Worm (Caenorhabditis elegans): ENCODE data around the gene W04E12.3.

The W04E12.3 gene

DNA sequence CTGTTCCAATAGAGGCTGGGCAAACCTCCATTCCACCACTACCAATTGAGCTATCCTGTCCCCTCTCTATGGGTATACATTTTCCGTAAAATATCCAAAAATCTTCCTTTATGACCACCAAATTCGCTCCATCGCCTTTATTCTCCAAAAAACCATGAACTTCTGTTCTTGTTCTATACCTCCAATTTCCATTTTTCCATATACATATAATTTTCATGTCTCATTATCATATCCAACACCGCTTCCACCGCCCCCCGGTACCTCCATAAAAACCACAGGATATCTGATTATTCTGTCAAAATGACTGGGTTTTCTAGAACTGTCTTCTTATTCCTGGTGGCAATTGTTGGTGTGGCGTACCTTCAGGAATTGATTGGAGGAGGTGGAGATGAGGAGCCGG, 25.9 kb upstream of the W04E12.3 start, which contains the start of gene Y43F8C.17:
Gene Y43F8C.17 (plus strand): TSS at position 301 of the 400 bp plus-strand sequence.
- TF ChIP-seq ZK546.5 (tag; optimal IDR thresholded peaks at IDR 0.05) (no peak), skn-1 (tag; optimal IDR thresholded peaks at IDR 0.05) (no peak), eor-1 (tag; optimal IDR thresholded peaks at IDR 0.05) (no peak), nhr-25 (tag; optimal IDR thresholded peaks at IDR 0.05) (no peak), jun-1 (tag; optimal IDR thresholded peaks at IDR 0.05) (no peak), sea-2 (GFP tag; optimal IDR thresholded peaks at IDR 0.05) (no peak), ceh-82 (tag; optimal IDR thresholded peaks at IDR 0.05) (no peak), R02D3.7 (tag; optimal IDR thresholded peaks at IDR 0.05) (no peak), ztf-11 (tag; optimal IDR thresholded peaks at IDR 0.05) (no peak), lin-15B (tag; optimal IDR thresholded peaks at IDR 0.05) (no peak), unc-62 (GFP tag; optimal IDR thresholded peaks at IDR 0.05) (no peak), pqm-1 (tag; optimal IDR thresholded peaks at IDR 0.05) (no peak), elt-3 (tag; optimal IDR thresholded peaks at IDR 0.05) (no peak), nhr-77 (tag; optimal IDR thresholded peaks at IDR 0.05) (no peak), ceh-16 (tag; optimal IDR thresholded peaks at IDR 0.05) (no peak), pha-4 (tag; optimal IDR thresholded peaks at IDR 0.05) (no peak), mml-1 (tag; optimal IDR thresholded peaks at IDR 0.05) (no peak), nhr-28 (tag; optimal IDR thresholded peaks at IDR 0.05) (no peak), tbx-2 (tag; optimal IDR thresholded peaks at IDR 0.05) (no peak)

- TF ChIP-seq eor-1 (tag; optimal IDR thresholded peaks at IDR 0.05) (no peak), ama-1 (optimal IDR thresholded peaks at IDR 0.05) (no peak), lin-15B (tag; optimal IDR thresholded peaks at IDR 0.05) (no peak), sea-2 (GFP tag; optimal IDR thresholded peaks at IDR 0.05) (no peak), snpc-4 (tag; optimal IDR thresholded peaks at IDR 0.05) (no peak), fos-1 (tag; optimal IDR thresholded peaks at IDR 0.05) (no peak), elt-1 (tag; optimal IDR thresholded peaks at IDR 0.05) (no peak), egl-27 (tag; optimal IDR thresholded peaks at IDR 0.05) (no peak), ztf-4 (tag; optimal IDR thresholded peaks at IDR 0.05) (no peak), fkh-2 (tag; optimal IDR thresholded peaks at IDR 0.05) (no peak), nhr-76 (tag; optimal IDR thresholded peaks at IDR 0.05) (no peak), unc-62 (GFP tag; optimal IDR thresholded peaks at IDR 0.05) (no peak), lsy-12 (tag; optimal IDR thresholded peaks at IDR 0.05) (no peak), skn-1 (tag; optimal IDR thresholded peaks at IDR 0.05) (no peak), nhr-43 (tag; optimal IDR thresholded peaks at IDR 0.05; ENCODE audit: poor library complexity, severe bottlenecking) (no peak), hmg-11 (tag; optimal IDR thresholded peaks at IDR 0.05) (no peak)
Observed at ce11 chrV:19717933-19718332, 23.8 kb upstream of the W04E12.3 start.

DNA sequence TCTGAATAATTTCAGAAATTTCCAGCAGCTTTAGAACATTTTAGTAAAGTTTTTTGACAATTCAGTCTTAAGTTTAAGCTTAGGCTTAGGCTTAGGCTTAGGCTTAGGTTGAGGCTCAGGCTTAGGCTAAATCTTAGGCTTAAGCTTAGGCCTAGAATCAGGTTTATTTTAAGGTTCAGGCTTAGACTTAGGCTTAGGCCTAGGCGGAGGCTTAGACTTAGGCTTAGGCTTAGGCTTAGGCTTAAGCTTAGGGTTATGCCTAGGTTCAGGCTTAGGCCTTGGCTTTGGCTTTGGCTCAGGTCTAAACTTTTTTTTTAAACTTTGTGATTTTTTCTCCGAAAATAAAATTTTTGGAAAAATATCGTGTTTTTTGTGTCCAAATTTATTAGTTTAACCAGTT, 23.1 kb upstream of the W04E12.3 start:
- TF ChIP-seq tbx-2 (tag; optimal IDR thresholded peaks at IDR 0.05) (no peak), nhr-12 (tag; optimal IDR thresholded peaks at IDR 0.05) (no peak)

ce11 chrV:19719253-19719652, 22.5 kb upstream of the W04E12.3 start, which contains the start of gene Y116F11A.6:
TSS of gene Y116F11A.6 (plus strand) at chrV:19719553.
- no peak for TF ChIP-seq nhr-237 (tag; optimal IDR thresholded peaks at IDR 0.05)
- no peak for TF ChIP-seq sea-2 (GFP tag; optimal IDR thresholded peaks at IDR 0.05)
- no peak for TF ChIP-seq lin-39 (tag; optimal IDR thresholded peaks at IDR 0.05)
- no peak for TF ChIP-seq pha-4 (tag; optimal IDR thresholded peaks at IDR 0.05)

DNA sequence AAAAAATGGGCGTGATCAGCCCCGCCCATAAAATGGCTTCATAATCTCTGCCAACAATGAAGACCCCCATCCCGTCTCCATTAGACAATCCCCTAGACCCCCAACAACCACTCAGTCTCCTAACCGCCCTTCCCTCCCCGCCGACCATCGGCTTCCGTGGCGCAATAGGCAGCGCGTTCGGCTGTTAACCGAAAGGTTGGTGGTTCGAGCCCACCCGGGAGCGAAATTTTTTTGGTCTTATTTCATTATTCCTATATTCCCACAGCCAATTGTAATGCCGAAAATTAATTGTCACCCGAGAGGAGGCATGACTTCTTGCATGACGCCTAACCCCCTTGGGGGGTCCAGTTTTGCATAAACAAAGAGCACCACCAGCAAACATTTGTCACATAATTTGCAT, 18.9 kb upstream of the W04E12.3 start:
- no peak for TF ChIP-seq daf-12 (tag; optimal IDR thresholded peaks at IDR 0.05)
- TF ChIP-seq nhr-67 (tag; optimal IDR thresholded peaks at IDR 0.05): no peak
- TF ChIP-seq pqm-1 (tag; optimal IDR thresholded peaks at IDR 0.05): no peak
- no peak for TF ChIP-seq elt-3 (tag; optimal IDR thresholded peaks at IDR 0.05)
- TF ChIP-seq unc-39 (tag; optimal IDR thresholded peaks at IDR 0.05): no peak
- no peak for TF ChIP-seq ceh-16 (tag; optimal IDR thresholded peaks at IDR 0.05)
- peak; percentile 53 for TF ChIP-seq lin-39 (tag; optimal IDR thresholded peaks at IDR 0.05)
- no peak for TF ChIP-seq sea-2 (GFP tag; optimal IDR thresholded peaks at IDR 0.05)
- TF ChIP-seq tbx-2 (tag; optimal IDR thresholded peaks at IDR 0.05): no peak
- peak; percentile 17 for TF ChIP-seq elt-2 (tag; optimal IDR thresholded peaks at IDR 0.05)
- TF ChIP-seq nfya-1 (tag; optimal IDR thresholded peaks at IDR 0.05; ENCODE audit: insufficient read depth): peak; percentile 17
- no peak for TF ChIP-seq elt-1 (tag; optimal IDR thresholded peaks at IDR 0.05)
- no peak for TF ChIP-seq ceh-82 (tag; optimal IDR thresholded peaks at IDR 0.05)
- TF ChIP-seq fos-1 (tag; optimal IDR thresholded peaks at IDR 0.05): no peak
- TF ChIP-seq hmg-11 (tag; optimal IDR thresholded peaks at IDR 0.05): peak; percentile 81
- no peak for TF ChIP-seq skn-1 (tag; optimal IDR thresholded peaks at IDR 0.05)
- TF ChIP-seq fkh-10 (GFP tag; optimal IDR thresholded peaks at IDR 0.05): no peak
- no peak for TF ChIP-seq lsy-12 (tag; optimal IDR thresholded peaks at IDR 0.05)
- TF ChIP-seq mdl-1 (tag; optimal IDR thresholded peaks at IDR 0.05): no peak
- peak; percentile 1 for TF ChIP-seq nhr-25 (tag; optimal IDR thresholded peaks at IDR 0.05)
- peak; percentile 7 for TF ChIP-seq pha-4 (tag; optimal IDR thresholded peaks at IDR 0.05)
- TF ChIP-seq R02D3.7 (tag; optimal IDR thresholded peaks at IDR 0.05): no peak
- TF ChIP-seq ceh-9 (tag; optimal IDR thresholded peaks at IDR 0.05): no peak
- TF ChIP-seq nhr-76 (tag; optimal IDR thresholded peaks at IDR 0.05): no peak
- no peak for TF ChIP-seq egl-5 (tag; optimal IDR thresholded peaks at IDR 0.05)
- no peak for TF ChIP-seq unc-62 (GFP tag; optimal IDR thresholded peaks at IDR 0.05)
- TF ChIP-seq ztf-4 (tag; optimal IDR thresholded peaks at IDR 0.05): no peak
- TF ChIP-seq ama-1 (optimal IDR thresholded peaks at IDR 0.05): no peak
- TF ChIP-seq egl-27 (tag; optimal IDR thresholded peaks at IDR 0.05): no peak
